Worm (Caenorhabditis elegans) whole organism, L3 larva: ENCODE results near the gene F26F4.8.

Experiments used
- R02D3.7 ChIP-seq: fragments of 150-350 bp; optimal IDR thresholded peaks from 2 replicates; lab custom pipeline; 2014; ENCODE audit warnings: missing biosample characterization, missing genetic modification characterization
- ZK546.5 ChIP-seq: sonication (generic microtip); optimal IDR thresholded peaks from 2 replicates; lab custom pipeline; 2017; ENCODE audit warnings: missing biosample characterization, missing genetic modification characterization
- aly-2 ChIP-seq: fragments of 150-350 bp; optimal IDR thresholded peaks from 2 replicates; lab custom pipeline; 2014; ENCODE audit warnings: missing biosample characterization, missing genetic modification characterization
- ceh-16 ChIP-seq: sonication (generic microtip); optimal IDR thresholded peaks from 2 replicates; lab custom pipeline; 2017; ENCODE audit warnings: missing biosample characterization, missing genetic modification characterization
- daf-12 ChIP-seq: fragments of 150-350 bp; optimal IDR thresholded peaks from 2 replicates; lab custom pipeline; 2014; ENCODE audit warnings: missing biosample characterization, missing genetic modification reagents, missing genetic modification characterization
- egl-27 ChIP-seq: sonication (generic microtip); optimal IDR thresholded peaks from 4 replicates; lab custom pipeline; 2017; ENCODE audit warnings: missing biosample characterization, missing genetic modification reagents, missing genetic modification characterization
- egl-5 ChIP-seq: fragments of 150-350 bp; optimal IDR thresholded peaks from 2 replicates; lab custom pipeline; 2017; ENCODE audit warnings: missing biosample characterization, missing genetic modification reagents, missing genetic modification characterization, inconsistent platforms
- elt-1 ChIP-seq: fragments of 150-350 bp; optimal IDR thresholded peaks from 2 replicates; lab custom pipeline; 2014; ENCODE audit warnings: missing biosample characterization, missing genetic modification characterization
- elt-2 ChIP-seq: sonication (generic microtip); optimal IDR thresholded peaks from 2 replicates; lab custom pipeline; 2016; ENCODE audit warnings: missing genetic modification reagents, mild to moderate bottlenecking, missing genetic modification characterization, missing compliant biosample characterization
- eor-1 ChIP-seq, 2 experiments: fragments of 150-350 bp; optimal IDR thresholded peaks; 2 replicates each; lab custom pipeline; 2014 to 2018; ENCODE audit warnings: missing biosample characterization in 2 of 2, missing genetic modification characterization in 2 of 2
- fkh-10 ChIP-seq: sonication (generic microtip); optimal IDR thresholded peaks from 2 replicates; lab custom pipeline; 2017; ENCODE audit warnings: missing biosample characterization, missing genetic modification reagents, missing genetic modification characterization
- fkh-2 ChIP-seq: fragments of 150-350 bp; optimal IDR thresholded peaks from 2 replicates; lab custom pipeline; 2014; ENCODE audit warnings: missing biosample characterization, missing genetic modification reagents, missing genetic modification characterization
- fos-1 ChIP-seq: fragments of 150-350 bp; optimal IDR thresholded peaks from 2 replicates; lab custom pipeline; 2014; ENCODE audit warnings: missing biosample characterization, missing genetic modification characterization
- hmg-11 ChIP-seq: sonication (generic microtip); optimal IDR thresholded peaks from 2 replicates; lab custom pipeline; 2016; ENCODE audit warnings: missing genetic modification characterization, missing compliant biosample characterization
- jun-1 ChIP-seq: fragments of 150-350 bp; optimal IDR thresholded peaks from 2 replicates; lab custom pipeline; 2014; ENCODE audit warnings: missing biosample characterization, missing genetic modification reagents, missing genetic modification characterization
- lin-15B ChIP-seq: fragments of 150-350 bp; optimal IDR thresholded peaks from 2 replicates; lab custom pipeline; 2014; ENCODE audit warnings: missing biosample characterization, missing genetic modification characterization
- lin-39 ChIP-seq: fragments of 150-350 bp; optimal IDR thresholded peaks from 2 replicates; lab custom pipeline; 2018; ENCODE audit warnings: missing biosample characterization, missing genetic modification reagents, missing genetic modification characterization
- lsy-12 ChIP-seq: sonication (generic microtip); optimal IDR thresholded peaks from 2 replicates; lab custom pipeline; 2016; ENCODE audit warnings: mild to moderate bottlenecking, missing genetic modification characterization, missing compliant biosample characterization
- mdl-1 ChIP-seq: fragments of 150-350 bp; optimal IDR thresholded peaks from 2 replicates; lab custom pipeline; 2014; ENCODE audit warnings: missing biosample characterization, missing genetic modification characterization
- mml-1 ChIP-seq: fragments of 150-350 bp; sonication (generic microtip); optimal IDR thresholded peaks from 3 replicates; lab custom pipeline; 2014; ENCODE audit warnings: missing biosample characterization, missing genetic modification characterization
- nfya-1 ChIP-seq: sonication (generic microtip); optimal IDR thresholded peaks from 2 replicates; lab custom pipeline; 2017; ENCODE audit warnings: missing genetic modification characterization, mild to moderate bottlenecking, missing compliant biosample characterization, antibody characterized with exemption, moderate library complexity; ENCODE audit not compliant: insufficient read depth
- nhr-11 ChIP-seq: fragments of 150-350 bp; optimal IDR thresholded peaks from 2 replicates; lab custom pipeline; 2014; ENCODE audit warnings: missing biosample characterization, missing genetic modification characterization
- nhr-12 ChIP-seq: fragments of 150-350 bp; optimal IDR thresholded peaks from 2 replicates; lab custom pipeline; 2014; ENCODE audit warnings: missing biosample characterization, missing genetic modification characterization
- nhr-23 ChIP-seq: fragments of 150-350 bp; optimal IDR thresholded peaks from 2 replicates; lab custom pipeline; 2014; ENCODE audit warnings: missing biosample characterization, missing genetic modification reagents, missing genetic modification characterization
- nhr-237 ChIP-seq: fragments of 150-350 bp; optimal IDR thresholded peaks from 2 replicates; lab custom pipeline; 2014; ENCODE audit warnings: missing biosample characterization, missing genetic modification characterization
- nhr-67 ChIP-seq: fragments of 150-350 bp; optimal IDR thresholded peaks from 2 replicates; lab custom pipeline; 2014; ENCODE audit warnings: missing biosample characterization, missing genetic modification characterization
- nhr-76 ChIP-seq: fragments of 150-350 bp; sonication (generic microtip); optimal IDR thresholded peaks from 5 replicates; lab custom pipeline; 2014; ENCODE audit warnings: missing biosample characterization, missing genetic modification characterization
- nhr-77 ChIP-seq: fragments of 150-350 bp; optimal IDR thresholded peaks from 2 replicates; lab custom pipeline; 2014; ENCODE audit warnings: missing biosample characterization, missing genetic modification characterization
- pha-4 ChIP-seq: fragments of 150-350 bp; optimal IDR thresholded peaks from 2 replicates; lab custom pipeline; 2014; ENCODE audit warnings: missing biosample characterization, missing genetic modification reagents, missing genetic modification characterization
- pqm-1 ChIP-seq: fragments of 150-350 bp; optimal IDR thresholded peaks from 2 replicates; lab custom pipeline; 2017; ENCODE audit warnings: missing biosample characterization, missing genetic modification characterization, inconsistent platforms
- sea-2 ChIP-seq: fragments of 150-350 bp; sonication (generic microtip); optimal IDR thresholded peaks from 4 replicates; lab custom pipeline; 2014; ENCODE audit warnings: missing biosample characterization, missing genetic modification reagents, missing genetic modification characterization
- snpc-4 ChIP-seq: fragments of 150-350 bp; optimal IDR thresholded peaks from 2 replicates; lab custom pipeline; 2014; ENCODE audit warnings: missing biosample characterization, missing genetic modification characterization
- tbx-2 ChIP-seq: sonication (generic microtip); optimal IDR thresholded peaks from 2 replicates; lab custom pipeline; 2016; ENCODE audit warnings: mild to moderate bottlenecking, missing genetic modification characterization, missing compliant biosample characterization
- unc-39 ChIP-seq: sonication (generic microtip); optimal IDR thresholded peaks from 4 replicates; lab custom pipeline; 2017; ENCODE audit warnings: missing biosample characterization, missing genetic modification characterization
- unc-62 ChIP-seq: fragments of 150-350 bp; sonication (generic microtip); optimal IDR thresholded peaks from 4 replicates; lab custom pipeline; 2014; ENCODE audit warnings: missing biosample characterization, missing genetic modification reagents, missing genetic modification characterization
- zag-1 ChIP-seq: fragments of 150-350 bp; optimal IDR thresholded peaks from 2 replicates; lab custom pipeline; 2014; ENCODE audit warnings: missing biosample characterization, missing genetic modification characterization
- ztf-4 ChIP-seq: fragments of 150-350 bp; optimal IDR thresholded peaks from 2 replicates; lab custom pipeline; 2014; ENCODE audit warnings: missing biosample characterization, missing genetic modification characterization

F26F4.8 gene

ce11 chrIII:4912317-4912716, 7.0 kb upstream of the F26F4.8 start, which contains the start of the genes F26F4.9 and cee-1 (continued):
- TF ChIP-seq mml-1 (tag; lab: Kevin White, UChicago) (no peak), elt-2 (peak; percentile 6), ztf-4 (tag; lab: Kevin White, UChicago) (no peak), daf-12 (tag; lab: Kevin White, UChicago) (no peak), lin-15B (tag; lab: Kevin White, UChicago) (peak; percentile 80), nhr-12 (tag; lab: Kevin White, UChicago) (no peak), zag-1 (tag; lab: Kevin White, UChicago) (no peak), snpc-4 (tag; lab: Kevin White, UChicago) (peak; percentile 53), nhr-23 (tag; lab: Kevin White, UChicago) (peak; percentile 48), elt-1 (tag; lab: Kevin White, UChicago) (no peak), nhr-67 (tag; lab: Kevin White, UChicago) (no peak), ZK546.5 (no peak)

ce11 chrIII:4910956-4911355, 5.7 kb upstream of the F26F4.8 start, which contains the start of gene F26F4.2:
TSS of gene F26F4.2 (plus strand) at chrIII:4911256.
- TF ChIP-seq aly-2 (tag; lab: Kevin White, UChicago) (no peak), hmg-11 (tag; lab: Kevin White, UChicago) (no peak), nhr-11 (tag; lab: Kevin White, UChicago) (no peak), sea-2 (GFP tag; lab: Kevin White, UChicago) (no peak), eor-1 (tag; optimal IDR thresholded peaks at IDR 0.05; lab: Kevin White, UChicago) (no peak), unc-39 (tag; lab: Kevin White, UChicago) (no peak), lsy-12 (tag; lab: Kevin White, UChicago) (no peak), nhr-237 (no peak), daf-12 (tag; lab: Kevin White, UChicago) (no peak), fkh-10 (GFP tag; lab: Kevin White, UChicago) (no peak), mdl-1 (tag; lab: Kevin White, UChicago) (no peak), fkh-2 (tag; lab: Kevin White, UChicago) (no peak)

ce11 chrIII:4909938-4910337, 4.7 kb upstream of the F26F4.8 start, which contains the start of gene F26F4.12:
TSS of gene F26F4.12 (minus strand) at chrIII:4910038.
- TF ChIP-seq nhr-12 (tag; lab: Kevin White, UChicago) = no peak
- TF ChIP-seq ZK546.5 = no peak
- no peak for TF ChIP-seq pqm-1
- no peak for TF ChIP-seq ztf-4 (tag; lab: Kevin White, UChicago)
- TF ChIP-seq nfya-1 (tag; lab: Kevin White, UChicago) = no peak
- TF ChIP-seq tbx-2 (tag; lab: Kevin White, UChicago) = no peak
- no peak for TF ChIP-seq zag-1 (tag; lab: Kevin White, UChicago)
- no peak for TF ChIP-seq snpc-4 (tag; lab: Kevin White, UChicago)
- no peak for TF ChIP-seq mml-1 (tag; lab: Kevin White, UChicago)
- TF ChIP-seq nhr-77 (tag; lab: Kevin White, UChicago) = no peak
- no peak for TF ChIP-seq egl-5

ce11 chrIII:4906896-4907295, 1.6 kb upstream of the F26F4.8 start, which contains the start of gene rom-1:
TSS of gene rom-1 (plus strand) at chrIII:4907196.
- no peak for TF ChIP-seq egl-27
- TF ChIP-seq unc-62 (GFP tag; lab: Kevin White, UChicago) = no peak
- TF ChIP-seq nhr-77 (tag; lab: Kevin White, UChicago) = no peak
- no peak for TF ChIP-seq lin-39 (tag; lab: Kevin White, UChicago)
- no peak for TF ChIP-seq fos-1 (tag; lab: Kevin White, UChicago)
- no peak for TF ChIP-seq nhr-23 (tag; lab: Kevin White, UChicago)
- no peak for TF ChIP-seq eor-1 (tag; optimal IDR thresholded peaks at IDR 0.05; lab: Kevin White, UChicago)
- TF ChIP-seq jun-1 (tag; lab: Kevin White, UChicago) = no peak
- TF ChIP-seq R02D3.7 (tag; lab: Kevin White, UChicago) = no peak
- no peak for TF ChIP-seq egl-5
- no peak for TF ChIP-seq zag-1 (tag; lab: Kevin White, UChicago)
- TF ChIP-seq nhr-11 (tag; lab: Kevin White, UChicago) = no peak
- no peak for TF ChIP-seq elt-1 (tag; lab: Kevin White, UChicago)
- TF ChIP-seq nhr-76 (tag; lab: Kevin White, UChicago) = no peak
- no peak for TF ChIP-seq mdl-1 (tag; lab: Kevin White, UChicago)
- TF ChIP-seq pha-4 (tag; lab: Kevin White, UChicago) = no peak
- no peak for TF ChIP-seq aly-2 (tag; lab: Kevin White, UChicago)
- no peak for TF ChIP-seq ceh-16 (tag; lab: Kevin White, UChicago)
- TF ChIP-seq unc-39 (tag; lab: Kevin White, UChicago) = no peak
- no peak for TF ChIP-seq elt-2
